Worm (Caenorhabditis elegans) whole organism, late embryonic: ENCODE data around the gene F56B3.4.
"Not testable (repeated sequence)": the region's sequence is repeated elsewhere in the genome, so short reads cannot be mapped to it uniquely, and the experiment has no call there.

Experiments used
- C08G9.2 ChIP-seq: sonication (generic microtip); optimal IDR thresholded peaks from 2 replicates; lab custom pipeline; 2016; ENCODE audit warnings: mild to moderate bottlenecking, missing genetic modification characterization, moderate library complexity, missing compliant biosample characterization
- C38D4.7 ChIP-seq: fragments of 200-800 bp; sonication (Bioruptor generic); optimal IDR thresholded peaks from 2 replicates; lab custom pipeline; 2018; ENCODE audit warnings: mild to moderate bottlenecking, missing genetic modification characterization, moderate library complexity, missing compliant biosample characterization
- F13H6.1 ChIP-seq: sonication (generic microtip); optimal IDR thresholded peaks from 2 replicates; lab custom pipeline; 2016; ENCODE audit warnings: missing genetic modification characterization, missing compliant biosample characterization
- ahr-1 ChIP-seq: sonication (generic microtip); optimal IDR thresholded peaks from 2 replicates; lab custom pipeline; 2016; ENCODE audit warnings: missing genetic modification characterization, missing compliant biosample characterization
- ama-1 ChIP-seq: fragments of 150-350 bp; optimal IDR thresholded peaks from 2 replicates; lab custom pipeline; 2014
- ceh-14 ChIP-seq: sonication (generic microtip); optimal IDR thresholded peaks from 2 replicates; lab custom pipeline; 2016; ENCODE audit warnings: missing genotype, missing genetic modification characterization, missing compliant biosample characterization
- ceh-18 ChIP-seq: sonication (generic microtip); optimal IDR thresholded peaks from 2 replicates; lab custom pipeline; 2016; ENCODE audit warnings: missing genetic modification characterization, missing compliant biosample characterization
- ceh-2 ChIP-seq: sonication (generic microtip); optimal IDR thresholded peaks from 2 replicates; lab custom pipeline; 2016; ENCODE audit warnings: missing genotype, missing genetic modification characterization, missing compliant biosample characterization
- ceh-31 ChIP-seq: sonication (generic microtip); optimal IDR thresholded peaks from 2 replicates; lab custom pipeline; 2016; ENCODE audit warnings: missing genetic modification characterization, missing compliant biosample characterization
- ceh-45 ChIP-seq: fragments of 200-800 bp; sonication (Bioruptor generic); IDR thresholded peaks from 2 replicates; pipeline ENCODE4 v1.3.6; 2022; ENCODE audit warnings: missing genetic modification reagents, missing genetic modification characterization, missing compliant biosample characterization
- ceh-6 ChIP-seq: fragments of 200-800 bp; sonication (Bioruptor generic); optimal IDR thresholded peaks from 2 replicates; lab custom pipeline; 2018; ENCODE audit warnings: mild to moderate bottlenecking, missing genetic modification characterization, missing compliant biosample characterization
- ceh-9 ChIP-seq: sonication (generic microtip); optimal IDR thresholded peaks from 2 replicates; lab custom pipeline; 2016; ENCODE audit warnings: mild to moderate bottlenecking, missing genetic modification characterization, inconsistent platforms, missing compliant biosample characterization
- dmd-4 ChIP-seq: sonication (generic microtip); optimal IDR thresholded peaks from 2 replicates; lab custom pipeline; 2016; ENCODE audit warnings: borderline replicate concordance, missing genetic modification characterization, missing compliant biosample characterization
- dve-1 ChIP-seq: sonication (generic microtip); optimal IDR thresholded peaks from 2 replicates; lab custom pipeline; 2017; ENCODE audit warnings: antibody characterized with exemption, mild to moderate bottlenecking, missing genetic modification characterization, missing compliant biosample characterization
- elt-2 ChIP-seq: sonication (generic microtip); optimal IDR thresholded peaks from 2 replicates; lab custom pipeline; 2016; ENCODE audit warnings: missing genetic modification reagents, missing genetic modification characterization, missing compliant biosample characterization
- ets-4 ChIP-seq: sonication (generic microtip); optimal IDR thresholded peaks from 2 replicates; lab custom pipeline; 2016; ENCODE audit warnings: missing genetic modification characterization, missing compliant biosample characterization
- fkh-10 ChIP-seq: fragments of 150-350 bp; optimal IDR thresholded peaks from 2 replicates; lab custom pipeline; 2014; ENCODE audit warnings: missing biosample characterization, missing genetic modification reagents, missing genetic modification characterization
- fkh-6 ChIP-seq: sonication (generic microtip); optimal IDR thresholded peaks from 2 replicates; lab custom pipeline; 2016; ENCODE audit warnings: missing genetic modification characterization, missing compliant biosample characterization
- hlh-13 ChIP-seq: fragments of 200-800 bp; sonication (Bioruptor generic); optimal IDR thresholded peaks from 2 replicates; lab custom pipeline; 2018; ENCODE audit warnings: mild to moderate bottlenecking, missing genetic modification characterization, missing compliant biosample characterization
- hlh-15 ChIP-seq: sonication (generic microtip); optimal IDR thresholded peaks from 2 replicates; lab custom pipeline; 2016; ENCODE audit warnings: missing genetic modification characterization, missing compliant biosample characterization
- lin-11 ChIP-seq: fragments of 200-800 bp; sonication (Bioruptor generic); optimal IDR thresholded peaks from 2 replicates; lab custom pipeline; 2018; ENCODE audit warnings: mild to moderate bottlenecking, missing genetic modification characterization, missing compliant biosample characterization
- madf-2 ChIP-seq: sonication (generic microtip); optimal IDR thresholded peaks from 2 replicates; lab custom pipeline; 2017; ENCODE audit warnings: missing genetic modification characterization, missing compliant biosample characterization
- nfya-1 ChIP-seq: sonication (generic microtip); optimal IDR thresholded peaks from 2 replicates; lab custom pipeline; 2017; ENCODE audit warnings: missing genetic modification characterization, mild to moderate bottlenecking, missing compliant biosample characterization, antibody characterized with exemption, moderate library complexity
- nhr-11 ChIP-seq: fragments of 150-350 bp; optimal IDR thresholded peaks from 2 replicates; lab custom pipeline; 2014; ENCODE audit warnings: missing biosample characterization, missing genetic modification characterization
- pag-3 ChIP-seq: sonication (generic microtip); optimal IDR thresholded peaks from 2 replicates; lab custom pipeline; 2016; ENCODE audit warnings: missing compliant biosample characterization, missing genetic modification characterization, borderline replicate concordance
- pha-2 ChIP-seq: sonication (generic microtip); optimal IDR thresholded peaks from 2 replicates; lab custom pipeline; 2017; ENCODE audit warnings: mild to moderate bottlenecking, missing genetic modification characterization, missing compliant biosample characterization
- pros-1 ChIP-seq: fragments of 150-350 bp; optimal IDR thresholded peaks from 2 replicates; lab custom pipeline; 2014; ENCODE audit warnings: missing biosample characterization, missing genetic modification reagents, missing genetic modification characterization
- sox-4 ChIP-seq: sonication (generic microtip); optimal IDR thresholded peaks from 2 replicates; lab custom pipeline; 2017; ENCODE audit warnings: mild to moderate bottlenecking, missing genetic modification characterization, inconsistent platforms, missing compliant biosample characterization
- syd-9 ChIP-seq: sonication (generic microtip); optimal IDR thresholded peaks from 2 replicates; lab custom pipeline; 2016; ENCODE audit warnings: mild to moderate bottlenecking, missing genetic modification characterization, moderate library complexity, missing compliant biosample characterization
- tbx-7 ChIP-seq: sonication (generic microtip); optimal IDR thresholded peaks from 2 replicates; lab custom pipeline; 2016; ENCODE audit warnings: missing genotype, missing genetic modification characterization, missing compliant biosample characterization
- ttx-3 ChIP-seq: sonication (generic microtip); optimal IDR thresholded peaks from 2 replicates; lab custom pipeline; 2016; ENCODE audit warnings: missing genetic modification reagents, missing genetic modification characterization, missing compliant biosample characterization
- unc-42 ChIP-seq: sonication (generic microtip); optimal IDR thresholded peaks from 2 replicates; lab custom pipeline; 2016; ENCODE audit warnings: missing genotype, missing genetic modification characterization, missing compliant biosample characterization
- unc-55 ChIP-seq: sonication (generic microtip); optimal IDR thresholded peaks from 2 replicates; lab custom pipeline; 2017; ENCODE audit warnings: missing biosample characterization, missing genetic modification reagents, missing genetic modification characterization
- unc-86 ChIP-seq: sonication (generic microtip); optimal IDR thresholded peaks from 2 replicates; lab custom pipeline; 2016; ENCODE audit warnings: missing genetic modification characterization, missing compliant biosample characterization
- zip-5 ChIP-seq: sonication (generic microtip); optimal IDR thresholded peaks from 2 replicates; lab custom pipeline; 2016; ENCODE audit warnings: missing genetic modification characterization, missing compliant biosample characterization

Gene F56B3.4

DNA sequence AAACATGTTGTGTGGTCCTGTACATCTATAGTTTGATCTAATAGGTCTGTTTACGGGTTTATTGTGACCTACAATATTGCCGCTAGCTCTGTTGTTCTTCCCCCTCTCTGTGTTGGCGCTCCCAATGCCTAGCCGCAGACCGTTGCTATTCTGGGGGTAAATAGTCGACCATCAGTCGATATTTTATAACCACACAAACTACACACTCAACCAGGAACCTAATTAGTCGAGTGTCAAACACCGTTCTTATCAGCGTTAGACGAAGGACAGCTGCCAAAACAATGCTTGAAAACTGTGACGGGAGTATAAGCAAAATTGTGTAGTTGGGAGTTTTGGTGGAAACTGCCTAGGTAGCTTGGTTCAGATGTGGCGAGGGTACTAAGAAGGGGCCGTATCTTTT is 11.7 kb downstream of the F56B3.4 start:
- TF ChIP-seq ceh-6 (GFP tag; lab: Kevin White, UChicago) (no peak), unc-86 (tag; lab: Kevin White, UChicago) (no peak), pag-3 (tag; lab: Kevin White, UChicago) (no peak), ahr-1 (no peak), ceh-2 (tag; lab: Kevin White, UChicago) (no peak), ama-1 (no peak), nfya-1 (tag; lab: Kevin White, UChicago) (no peak)
- TF ChIP-seq, all 69 proteins: peak for 0

DNA sequence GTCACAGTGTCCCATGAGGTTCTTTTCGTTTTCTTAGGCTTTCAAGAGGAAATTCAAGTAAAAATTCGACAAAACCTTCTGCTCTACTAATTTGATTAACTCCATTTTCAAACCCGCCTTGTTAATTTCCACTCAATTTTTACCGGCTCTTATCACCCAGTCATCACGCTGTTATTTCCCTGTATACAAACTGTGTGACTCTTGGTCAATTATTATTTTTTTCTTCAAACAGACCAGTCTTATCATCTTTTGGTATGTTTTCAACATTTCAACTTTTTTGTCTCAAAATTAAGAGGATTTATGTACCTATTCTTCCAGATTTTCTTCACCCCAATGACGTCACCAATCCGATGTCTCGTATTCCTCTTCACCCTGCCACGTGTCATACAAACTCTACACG is 15.6 kb downstream of the F56B3.4 start, which contains the start of gene ugt-52:
Gene ugt-52 (plus strand): TSS at position 301 of the 400 bp plus-strand sequence.
- TF ChIP-seq fkh-10 (GFP tag; lab: Kevin White, UChicago), result no peak
- no peak for TF ChIP-seq sox-4 (tag; lab: Kevin White, UChicago)
- no peak for TF ChIP-seq ttx-3
- TF ChIP-seq C38D4.7 (GFP tag; lab: Kevin White, UChicago), result no peak
- no peak for TF ChIP-seq ceh-6 (GFP tag; lab: Kevin White, UChicago)
- no peak for TF ChIP-seq syd-9 (tag; lab: Kevin White, UChicago)
- no peak for TF ChIP-seq ceh-14 (tag; lab: Kevin White, UChicago)
- no peak for TF ChIP-seq pha-2 (tag; lab: Kevin White, UChicago)
- TF ChIP-seq dmd-4 (tag; lab: Kevin White, UChicago), result no peak
- no peak for TF ChIP-seq hlh-13
- no peak for TF ChIP-seq F13H6.1 (tag; lab: Kevin White, UChicago)
- TF ChIP-seq unc-42 (tag; lab: Kevin White, UChicago), result no peak
- TF ChIP-seq, all 69 proteins: peak for 0

DNA sequence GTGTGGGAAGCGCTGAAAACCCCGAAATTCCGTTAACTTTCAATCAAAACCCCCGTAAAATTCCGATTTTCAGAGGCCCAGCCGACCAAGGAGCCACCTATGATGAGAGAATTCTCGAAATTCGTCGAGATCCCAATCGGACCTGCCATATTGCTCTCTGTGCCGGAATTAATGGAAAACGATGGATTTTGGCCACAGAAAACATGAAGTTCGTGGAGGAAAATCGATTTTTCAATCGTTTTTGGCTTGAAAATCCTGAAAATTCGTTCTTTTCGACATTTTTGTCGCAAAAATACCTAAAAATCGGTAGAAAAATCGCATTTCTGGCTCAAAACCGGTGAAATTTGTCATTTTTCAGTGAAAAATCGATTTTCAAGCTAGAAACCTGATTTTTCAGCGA is 20.5 kb downstream of the F56B3.4 start:
- TF ChIP-seq madf-2 (tag; lab: Kevin White, UChicago) (no peak), dve-1 (tag; lab: Kevin White, UChicago) (no peak), hlh-15 (no peak), C08G9.2 (tag; lab: Kevin White, UChicago) (no peak), tbx-7 (tag; lab: Kevin White, UChicago) (no peak), syd-9 (tag; lab: Kevin White, UChicago) (no peak), unc-55 (GFP tag; lab: Kevin White, UChicago) (no peak), C38D4.7 (GFP tag; lab: Kevin White, UChicago) (no peak), ceh-18 (tag; lab: Kevin White, UChicago) (no peak), ets-4 (no peak), ceh-9 (tag; lab: Kevin White, UChicago) (no peak), ceh-2 (tag; lab: Kevin White, UChicago) (no peak), nhr-11 (tag; lab: Kevin White, UChicago) (no peak), pag-3 (tag; lab: Kevin White, UChicago) (no peak), F13H6.1 (tag; lab: Kevin White, UChicago) (no peak), lin-11 (no peak), ceh-31 (no peak)
- TF ChIP-seq, all 69 proteins: peak for 0

DNA sequence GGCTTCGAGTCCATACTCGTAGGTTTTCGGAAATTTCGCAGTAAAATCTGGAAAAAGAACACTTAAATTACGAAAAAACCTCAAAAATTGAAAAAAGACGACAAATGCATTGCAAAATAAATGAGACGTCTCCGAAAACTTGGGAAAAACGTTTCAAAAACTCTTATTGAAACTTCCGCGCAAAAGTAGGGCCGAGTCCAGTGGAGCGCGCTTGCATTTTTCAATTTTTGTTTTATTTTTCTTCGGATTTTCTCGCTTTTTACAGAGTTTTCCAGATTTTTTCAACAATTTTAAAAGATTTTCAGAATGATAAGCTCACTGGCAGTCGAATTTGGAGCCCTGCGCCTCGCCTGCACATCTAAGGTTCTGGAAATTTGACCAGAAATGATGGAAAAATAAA is 21.1 kb downstream of the F56B3.4 start, which contains the start of gene mrpl-2:
Gene mrpl-2 (plus strand): TSS at position 307 of the 400 bp plus-strand sequence.
- TF ChIP-seq elt-2 (tag; lab: Kevin White, UChicago), result peak; percentile 9
- TF ChIP-seq zip-5 (tag; lab: Kevin White, UChicago), result no peak
- TF ChIP-seq fkh-6 (tag; lab: Kevin White, UChicago), result no peak
- TF ChIP-seq ceh-45, result no peak
- TF ChIP-seq C38D4.7 (GFP tag; lab: Kevin White, UChicago), result no peak

DNA sequence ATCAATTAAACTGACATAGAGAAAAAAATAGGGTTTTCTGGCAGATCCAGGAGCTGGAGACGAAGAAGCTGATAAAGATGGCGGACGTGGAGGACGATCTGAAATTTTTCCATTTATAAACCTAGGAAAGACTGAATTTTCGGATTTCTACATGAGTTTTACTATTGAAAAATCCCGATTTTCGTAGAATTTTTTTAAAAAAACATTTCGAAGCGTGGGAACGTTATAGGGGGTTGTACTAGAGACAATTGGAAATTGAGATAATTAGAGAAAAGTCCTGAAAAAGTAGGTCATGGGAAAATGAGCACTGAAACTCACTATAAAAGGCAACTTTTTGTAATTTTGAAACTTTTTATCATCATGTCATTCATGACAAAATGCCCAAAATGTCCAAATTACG is 23.0 kb downstream of the F56B3.4 start, which contains the start of gene F56B3.9:
Gene F56B3.9 (plus strand): TSS at position 301 of the 400 bp plus-strand sequence.
- TF ChIP-seq zip-5, pros-1, syd-9 (tag; lab: Kevin White, UChicago): not testable (repeated sequence)
